Worm (Caenorhabditis elegans) whole organism, L1 larva: ENCODE measurements around the gene Y53C12B.1.

ENCODE experiments used
- C34B4.2 ChIP-seq: sonication (generic microtip); optimal IDR thresholded peaks from 2 replicates; lab custom pipeline; 2017; ENCODE audit warnings: mild to moderate bottlenecking, missing genetic modification characterization, missing compliant biosample characterization
- F16B12.6 ChIP-seq: fragments of 150-350 bp; optimal IDR thresholded peaks from 2 replicates; lab custom pipeline; 2014; ENCODE audit warnings: missing biosample characterization, missing genetic modification characterization
- Y116A8C.19 ChIP-seq: sonication (generic microtip); optimal IDR thresholded peaks from 2 replicates; lab custom pipeline; 2016; ENCODE audit warnings: missing compliant biosample characterization, missing genetic modification characterization, borderline replicate concordance
- blmp-1 ChIP-seq: fragments of 150-350 bp; optimal IDR thresholded peaks from 2 replicates; lab custom pipeline; 2014; ENCODE audit warnings: missing biosample characterization, missing genetic modification characterization
- ceh-8 ChIP-seq: fragments of 200-800 bp; sonication (Bioruptor generic); optimal IDR thresholded peaks from 2 replicates; lab custom pipeline; 2018; ENCODE audit warnings: mild to moderate bottlenecking, missing genetic modification characterization, moderate library complexity, missing compliant biosample characterization
- ceh-82 ChIP-seq, 3 experiments: fragments of 150-350 bp in 1 of 3; sonication (generic microtip) in 2 of 3; optimal IDR thresholded peaks; 2 replicates each; lab custom pipeline; 2014 to 2017; ENCODE audit warnings: missing biosample characterization in 3 of 3, missing genetic modification characterization in 3 of 3
- dsc-1 ChIP-seq: sonication (generic microtip); optimal IDR thresholded peaks from 2 replicates; lab custom pipeline; 2016; ENCODE audit warnings: mild to moderate bottlenecking, missing genetic modification characterization, missing compliant biosample characterization
- efl-1 ChIP-seq, 4 experiments: fragments of 150-350 bp; optimal IDR thresholded peaks in 3 of 4; peaks in 1 of 4; 1 replicate in 1 of 4; 2 replicates in 3 of 4; lab custom pipeline; 2014; ENCODE audit warnings: missing biosample characterization in 2 of 4, missing genetic modification characterization in 2 of 4, missing genetic modification reagents in 2 of 4
- egl-13 ChIP-seq: sonication (generic microtip); optimal IDR thresholded peaks from 2 replicates; lab custom pipeline; 2016; ENCODE audit warnings: missing genotype, missing genetic modification reagents, missing genetic modification characterization, missing compliant biosample characterization
- elt-3 ChIP-seq, 6 experiments: fragments of 150-350 bp in 1 of 6; sonication (generic microtip); optimal IDR thresholded peaks; 2 replicates each; lab custom pipeline; 2017 to 2018; ENCODE audit warnings: missing biosample characterization in 6 of 6, missing genetic modification characterization in 6 of 6, inconsistent platforms in 1 of 6
- fkh-8 ChIP-seq: sonication (generic microtip); optimal IDR thresholded peaks from 2 replicates; lab custom pipeline; 2016; ENCODE audit warnings: mild to moderate bottlenecking, missing genetic modification characterization, missing compliant biosample characterization
- hlh-17 ChIP-seq: fragments of 200-800 bp; sonication (Bioruptor generic); optimal IDR thresholded peaks from 2 replicates; lab custom pipeline; 2018; ENCODE audit warnings: missing genetic modification characterization, mild to moderate bottlenecking, missing compliant biosample characterization, moderate library complexity, borderline replicate concordance
- irx-1 ChIP-seq: sonication (generic microtip); optimal IDR thresholded peaks from 2 replicates; lab custom pipeline; 2016; ENCODE audit warnings: missing genetic modification characterization, missing compliant biosample characterization
- jun-1 ChIP-seq: fragments of 150-350 bp; optimal IDR thresholded peaks from 2 replicates; lab custom pipeline; 2014; ENCODE audit warnings: missing biosample characterization, missing genetic modification reagents, missing genetic modification characterization
- lin-14 ChIP-seq: fragments of 200-800 bp; sonication (Bioruptor generic); optimal IDR thresholded peaks from 2 replicates; lab custom pipeline; 2018; ENCODE audit warnings: mild to moderate bottlenecking, missing genetic modification characterization, moderate library complexity, missing compliant biosample characterization
- lin-15B ChIP-seq: fragments of 150-350 bp; sonication (generic microtip); optimal IDR thresholded peaks from 3 replicates; lab custom pipeline; 2014; ENCODE audit warnings: missing biosample characterization, missing genetic modification characterization
- mab-9 ChIP-seq: fragments of 200-800 bp; sonication (Bioruptor generic); IDR thresholded peaks from 2 replicates; pipeline ENCODE4 v1.3.6; 2022; ENCODE audit warnings: missing genetic modification reagents, missing genetic modification characterization, missing compliant biosample characterization
- mdl-1 ChIP-seq, 2 experiments: fragments of 150-350 bp; optimal IDR thresholded peaks; 2 replicates each; lab custom pipeline; 2014 to 2017; ENCODE audit warnings: missing biosample characterization in 2 of 2, missing genetic modification characterization in 2 of 2, inconsistent platforms in 1 of 2
- nhr-20 ChIP-seq: sonication (generic microtip); optimal IDR thresholded peaks from 2 replicates; lab custom pipeline; 2016; ENCODE audit warnings: mild to moderate bottlenecking, missing genetic modification characterization, missing compliant biosample characterization
- nhr-28 ChIP-seq: fragments of 150-350 bp; optimal IDR thresholded peaks from 2 replicates; lab custom pipeline; 2014; ENCODE audit warnings: missing biosample characterization, missing genetic modification characterization
- nhr-47 ChIP-seq: sonication (generic microtip); optimal IDR thresholded peaks from 2 replicates; lab custom pipeline; 2016; ENCODE audit warnings: mild to moderate bottlenecking, missing genetic modification characterization, moderate library complexity, missing compliant biosample characterization
- nhr-71 ChIP-seq: sonication (generic microtip); optimal IDR thresholded peaks from 2 replicates; lab custom pipeline; 2016; ENCODE audit warnings: mild to moderate bottlenecking, missing genetic modification characterization, moderate library complexity, missing compliant biosample characterization
- nhr-84 ChIP-seq: sonication (generic microtip); optimal IDR thresholded peaks from 2 replicates; lab custom pipeline; 2017; ENCODE audit warnings: missing biosample characterization, missing genetic modification characterization
- nhr-85 ChIP-seq: sonication (generic microtip); peaks from one replicate; lab custom pipeline; 2016; ENCODE audit warnings: missing genetic modification characterization, inconsistent platforms, missing compliant biosample characterization
- nhr-90 ChIP-seq: sonication (generic microtip); optimal IDR thresholded peaks from 2 replicates; lab custom pipeline; 2016; ENCODE audit warnings: mild to moderate bottlenecking, missing genetic modification characterization, missing compliant biosample characterization; ENCODE audit not compliant: poor library complexity
- pag-3 ChIP-seq: sonication (generic microtip); optimal IDR thresholded peaks from 2 replicates; lab custom pipeline; 2017; ENCODE audit warnings: missing genetic modification characterization, mild to moderate bottlenecking, missing compliant biosample characterization, antibody characterized with exemption, borderline replicate concordance; ENCODE audit not compliant: insufficient read depth
- pax-3 ChIP-seq: fragments of 200-800 bp; sonication (Bioruptor generic); optimal IDR thresholded peaks from 2 replicates; lab custom pipeline; 2018; ENCODE audit warnings: mild to moderate bottlenecking, missing genetic modification characterization, moderate library complexity, missing compliant biosample characterization
- pqm-1 ChIP-seq: sonication (generic microtip); optimal IDR thresholded peaks from 3 replicates; lab custom pipeline; 2017; ENCODE audit warnings: missing biosample characterization, missing genetic modification characterization
- rnt-1 ChIP-seq: sonication (generic microtip); optimal IDR thresholded peaks from 2 replicates; lab custom pipeline; 2016; ENCODE audit warnings: mild to moderate bottlenecking, missing genetic modification characterization, moderate library complexity, missing compliant biosample characterization
- snu-23 ChIP-seq: sonication (generic microtip); optimal IDR thresholded peaks from 2 replicates; lab custom pipeline; 2016; ENCODE audit warnings: missing genetic modification characterization, missing compliant biosample characterization
- sox-4 ChIP-seq: sonication (generic microtip); optimal IDR thresholded peaks from 2 replicates; lab custom pipeline; 2016; ENCODE audit warnings: missing genetic modification characterization, missing compliant biosample characterization
- tbx-2 ChIP-seq: sonication (generic microtip); optimal IDR thresholded peaks from 2 replicates; lab custom pipeline; 2016; ENCODE audit warnings: missing genetic modification characterization, missing compliant biosample characterization
- unc-130 ChIP-seq: fragments of 150-350 bp; optimal IDR thresholded peaks from 2 replicates; lab custom pipeline; 2017; ENCODE audit warnings: missing biosample characterization, missing genetic modification characterization, inconsistent platforms
- unc-86 ChIP-seq: sonication (generic microtip); optimal IDR thresholded peaks from 2 replicates; lab custom pipeline; 2016; ENCODE audit warnings: missing genetic modification characterization, missing compliant biosample characterization
- unc-98 ChIP-seq: fragments of 200-800 bp; sonication (Bioruptor generic); IDR thresholded peaks from 2 replicates; pipeline ENCODE4 v1.3.6; 2022; ENCODE audit warnings: missing genetic modification characterization, missing compliant biosample characterization

The Y53C12B.1 gene

ce11 chrII:9757651-9758282 is 11.9 kb upstream of the Y53C12B.1 start, which contains the start of gene shk-1 (continued):
- TF ChIP-seq lin-14 (GFP tag; lab: Kevin White, UChicago): peak; percentile 88
- TF ChIP-seq lin-15B (tag; lab: Kevin White, UChicago): no peak
- peak; percentile 77 for TF ChIP-seq rnt-1
- TF ChIP-seq snu-23 (GFP tag; lab: Kevin White, UChicago): peak; percentile 27
- TF ChIP-seq unc-130 (tag; lab: Kevin White, UChicago): no peak
- TF ChIP-seq unc-98 (GFP tag; lab: Robert Waterston, UW): no peak
- no peak for TF ChIP-seq pax-3 (tag; lab: Kevin White, UChicago)
- TF ChIP-seq pag-3 (tag; lab: Kevin White, UChicago): peak; percentile 72
- no peak for TF ChIP-seq nhr-90 (tag; lab: Kevin White, UChicago)
- TF ChIP-seq dsc-1: no peak
- TF ChIP-seq ceh-82 (tag; optimal IDR thresholded peaks at IDR 0.05; lab: Kevin White, UChicago): no peak
- no peak for TF ChIP-seq nhr-84 (tag; lab: Kevin White, UChicago)
- no peak for TF ChIP-seq F16B12.6 (tag; lab: Kevin White, UChicago)
- no peak for TF ChIP-seq irx-1 (tag; lab: Kevin White, UChicago)
- no peak for TF ChIP-seq jun-1 (tag; lab: Kevin White, UChicago)
- TF ChIP-seq nhr-85 (tag; lab: Kevin White, UChicago): no peak
- TF ChIP-seq pqm-1 (tag; lab: Kevin White, UChicago): no peak
- TF ChIP-seq sox-4 (tag; lab: Kevin White, UChicago): no peak
- no peak for TF ChIP-seq mdl-1 (tag; optimal IDR thresholded peaks at IDR 0.05; lab: Kevin White, UChicago)
- no peak for TF ChIP-seq hlh-17 (GFP tag; lab: Kevin White, UChicago)
- no peak for TF ChIP-seq fkh-8 (tag; lab: Kevin White, UChicago)
- no peak for TF ChIP-seq C34B4.2 (tag; lab: Kevin White, UChicago)
- TF ChIP-seq egl-13 (tag; lab: Kevin White, UChicago): no peak

ce11 chrII:9755425-9755824 is 9.5 kb upstream of the Y53C12B.1 start:
- TF ChIP-seq tbx-2 (tag; lab: Kevin White, UChicago) (no peak), nhr-47 (tag; lab: Kevin White, UChicago) (peak; percentile 11), blmp-1 (no peak), lin-14 (GFP tag; lab: Kevin White, UChicago) (peak; percentile 41), egl-13 (tag; lab: Kevin White, UChicago) (peak; percentile 19), dsc-1 (peak; percentile 92), unc-86 (peak; percentile 64), hlh-17 (GFP tag; lab: Kevin White, UChicago) (no peak), nhr-71 (tag; lab: Kevin White, UChicago) (peak; percentile 35)

ce11 chrII:9753730-9754129 is 7.9 kb upstream of the Y53C12B.1 start, which contains the start of gene ZK1321.1:
ZK1321.1 (plus strand) TSS chrII:9754030.
- no peak for TF ChIP-seq nhr-90 (tag; lab: Kevin White, UChicago)
- TF ChIP-seq efl-1 (optimal IDR thresholded peaks at IDR 0.05; lab: Kevin White, UChicago): no peak
- TF ChIP-seq efl-1 (GFP tag; optimal IDR thresholded peaks at IDR 0.05 in 1 of 2; lab: Kevin White, UChicago): peak in 1 of 2 experiments; percentile 13
- no peak for TF ChIP-seq Y116A8C.19 (tag; lab: Kevin White, UChicago)
- no peak for TF ChIP-seq ceh-82 (tag; optimal IDR thresholded peaks at IDR 0.05; lab: Kevin White, UChicago)
- no peak for TF ChIP-seq mab-9

ce11 chrII:9753056-9753455 is 7.2 kb upstream of the Y53C12B.1 start, which contains the start of gene Y53C12B.7:
Y53C12B.7 (minus strand) TSS chrII:9753218.
- TF ChIP-seq ceh-8: no peak
- peak; percentile 49 for TF ChIP-seq lin-14 (GFP tag; lab: Kevin White, UChicago)
- TF ChIP-seq nhr-20 (tag; lab: Kevin White, UChicago): peak; percentile 52
- no peak for TF ChIP-seq nhr-28 (tag; lab: Kevin White, UChicago)
- TF ChIP-seq elt-3 (tag; optimal IDR thresholded peaks at IDR 0.05; lab: Kevin White, UChicago): peak in 2 of 6 experiments; percentile 61 to 81
- peak; percentile 7 for TF ChIP-seq nhr-71 (tag; lab: Kevin White, UChicago)
- TF ChIP-seq blmp-1: peak; percentile 43
